Worm (Caenorhabditis elegans): ENCODE data around the gene T04A6.2.

- TF ChIP-seq unc-62 (GFP tag; optimal IDR thresholded peaks at IDR 0.05) (no peak), nhr-237 (tag; optimal IDR thresholded peaks at IDR 0.05) (no peak), unc-39 (tag; optimal IDR thresholded peaks at IDR 0.05) (no peak), elt-3 (tag; optimal IDR thresholded peaks at IDR 0.05) (no peak), nhr-12 (tag; optimal IDR thresholded peaks at IDR 0.05) (no peak), lsy-2 (tag; optimal IDR thresholded peaks at IDR 0.05) (no peak), ceh-43 (GFP tag; optimal IDR thresholded peaks at IDR 0.05) (no peak), elt-1 (tag; optimal IDR thresholded peaks at IDR 0.05; ENCODE audit: borderline replicate concordance, insufficient read depth) (no peak), nhr-28 (tag; optimal IDR thresholded peaks at IDR 0.05) (no peak), blmp-1 (tag; optimal IDR thresholded peaks at IDR 0.05) (no peak), pha-4 (tag; optimal IDR thresholded peaks at IDR 0.05) (no peak)
These were observed 46.5 kb downstream of the T04A6.2 start for ce11 chrIII:7661162-7661561.
